Fruit fly (Drosophila melanogaster): ENCODE measurements around the gene RabGGTb.

RabGGTb gene

DNA sequence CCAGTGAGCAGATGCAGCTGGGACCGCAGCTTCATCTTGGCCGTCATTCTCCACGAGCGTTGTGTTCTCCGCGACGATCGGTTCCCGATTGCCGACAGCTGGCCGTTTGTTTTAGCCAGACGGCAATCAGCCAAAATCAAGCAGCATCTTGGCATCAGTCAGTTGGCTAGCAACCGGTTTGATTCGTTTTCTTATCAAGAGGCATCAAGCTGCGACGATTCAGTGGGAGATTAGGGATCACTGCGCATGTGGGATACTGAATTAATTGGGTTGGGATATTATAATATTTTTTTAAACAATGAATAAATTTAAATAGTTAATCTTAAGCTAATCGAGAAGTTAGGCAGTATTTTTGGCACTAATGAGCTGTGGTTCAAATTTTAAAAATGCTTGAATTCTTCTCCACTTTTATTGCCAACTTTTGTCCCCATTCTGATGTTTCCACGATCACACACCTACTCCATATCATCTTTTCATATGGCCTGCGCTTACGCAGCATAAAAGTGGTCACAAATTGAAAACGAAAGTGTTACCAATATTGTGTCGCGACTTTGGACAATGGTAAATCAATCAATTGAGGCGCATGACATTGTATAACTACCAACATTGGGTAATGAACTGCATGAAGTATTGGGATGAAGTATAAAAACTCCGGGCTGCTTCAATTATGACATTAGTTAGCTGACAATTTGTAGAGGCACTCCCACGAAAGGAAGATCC is 41.0 kb upstream of the RabGGTb start, which contains the start of the genes CG3119 and Cpr23B (continued):
- TF ChIP-seq CG17568 (GFP tag; optimal IDR thresholded peaks at IDR 0.05) (no peak), ems (GFP tag; optimal IDR thresholded peaks at IDR 0.05) (no peak)

DNA sequence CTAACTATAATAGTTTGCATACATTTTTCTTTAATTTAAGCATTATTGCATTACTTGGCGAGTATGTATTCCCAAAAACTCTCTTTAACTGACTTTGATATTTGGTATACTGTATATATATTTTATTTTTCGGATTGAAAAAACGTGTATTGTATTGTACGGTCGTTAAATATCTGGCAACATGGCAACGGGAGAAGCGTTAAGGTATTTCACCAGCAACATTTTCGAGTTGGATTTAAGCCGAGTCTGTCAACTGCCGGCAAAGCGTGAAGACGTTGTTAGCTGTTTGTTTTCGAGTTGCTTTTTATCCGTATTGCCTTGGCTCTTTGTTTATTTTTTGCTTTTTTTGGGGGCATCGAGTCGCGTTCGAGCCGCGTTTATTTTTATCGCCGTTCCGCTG is 39.1 kb upstream of the RabGGTb start, which contains the start of gene CG2975:
CG2975 (plus strand) TSS at position 275 of the 400 bp plus-strand sequence.
- TF ChIP-seq fru (optimal IDR thresholded peaks at IDR 0.05) (no peak), kni (GFP tag; optimal IDR thresholded peaks at IDR 0.05) (peak; percentile 33), CG4854 (GFP tag; optimal IDR thresholded peaks at IDR 0.05) (no peak), CG11723 (GFP tag; optimal IDR thresholded peaks at IDR 0.05) (no peak), CG7839 (tag; optimal IDR thresholded peaks at IDR 0.05) (no peak), Atf-2 (GFP tag; optimal IDR thresholded peaks at IDR 0.05) (no peak), CG1233 (GFP tag; optimal IDR thresholded peaks at IDR 0.05) (no peak), ro (GFP tag; IDR thresholded peaks at IDR 0.05) (no peak), Oaz (GFP tag; IDR thresholded peaks at IDR 0.05) (no peak), Pdp1 (GFP tag; optimal IDR thresholded peaks at IDR 0.05) (no peak), row (GFP tag; IDR thresholded peaks at IDR 0.05) (0 out of 3 replicates have a peak, but pooled peaks have one; percentile 24), sqz (GFP tag; optimal IDR thresholded peaks at IDR 0.05) (peak; percentile 17), CG6654 (GFP tag; optimal IDR thresholded peaks at IDR 0.05) (no peak), sens-2 (GFP tag; IDR thresholded peaks at IDR 0.05) (no peak), CG3847 (GFP tag; IDR thresholded peaks at IDR 0.05) (no peak), CG10543 (GFP tag; optimal IDR thresholded peaks at IDR 0.05) (peak; percentile 56), Max (GFP tag; optimal IDR thresholded peaks at IDR 0.05) (no peak), CG2199 (GFP tag; IDR thresholded peaks at IDR 0.05) (no peak), CG11504 (tag; optimal IDR thresholded peaks at IDR 0.05) (peak; percentile 94), gt (GFP tag; IDR thresholded peaks at IDR 0.05) (no peak), ranshi (GFP tag; IDR thresholded peaks at IDR 0.05) (0 out of 2 replicates have a peak, but pooled peaks have one; percentile 21), Hmr (GFP tag; optimal IDR thresholded peaks at IDR 0.05) (no peak), CG12104 (GFP tag; optimal IDR thresholded peaks at IDR 0.05) (no peak), CG14441 (GFP tag; IDR thresholded peaks at IDR 0.05) (no peak), gfzf (GFP tag; optimal IDR thresholded peaks at IDR 0.05) (peak; percentile 31), Side (GFP tag; optimal IDR thresholded peaks at IDR 0.05) (no peak), btn (GFP tag; optimal IDR thresholded peaks at IDR 0.05) (no peak), Nf-YC (tag; optimal IDR thresholded peaks at IDR 0.05) (no peak)

dm6 chr2L:2840311-2840710 is 38.6 kb upstream of the RabGGTb start:
- TF ChIP-seq CG1647 (GFP tag; optimal IDR thresholded peaks at IDR 0.05) (no peak), cas (GFP tag; IDR thresholded peaks at IDR 0.05) (no peak), CG17568 (GFP tag; optimal IDR thresholded peaks at IDR 0.05) (no peak), vvl (GFP tag; IDR thresholded peaks at IDR 0.05) (peak; percentile 60), CG4328 (GFP tag; optimal IDR thresholded peaks at IDR 0.05) (no peak), yki (optimal IDR thresholded peaks at IDR 0.05) (no peak), Med (GFP tag) (peak; percentile 28), B-H2 (GFP tag; optimal IDR thresholded peaks at IDR 0.05) (no peak), Lim3 (GFP tag; IDR thresholded peaks at IDR 0.05) (no peak), sd (tag; optimal IDR thresholded peaks at IDR 0.05) (peak; percentile 93), CG12942 (GFP tag; optimal IDR thresholded peaks at IDR 0.05) (no peak), Mad (GFP tag; optimal IDR thresholded peaks at IDR 0.05) (no peak), Hand (GFP tag; optimal IDR thresholded peaks at IDR 0.05) (no peak), CG5180 (GFP tag; optimal IDR thresholded peaks at IDR 0.05) (no peak), sqz (GFP tag; optimal IDR thresholded peaks at IDR 0.05) (no peak), CG11093 (GFP tag; IDR thresholded peaks at IDR 0.05) (no peak), CG10959 (GFP tag; IDR thresholded peaks at IDR 0.05) (no peak), Mrtf (GFP tag; IDR thresholded peaks at IDR 0.05) (no peak), CG3407 (GFP tag; optimal IDR thresholded peaks at IDR 0.05) (no peak), aop (GFP tag; IDR thresholded peaks at IDR 0.05) (no peak), z (GFP tag; IDR thresholded peaks at IDR 0.05) (peak; percentile 87), CG5953 (GFP tag; IDR thresholded peaks at IDR 0.05) (no peak)

Measured in whole organism, embryonic.